Worm (Caenorhabditis elegans) whole organism, late embryonic: Measurements from ENCODE around the gene K11H12.7.

Experiments
- ama-1 ChIP-seq: fragments of 150-350 bp; optimal IDR thresholded peaks from 2 replicates; lab custom pipeline; 2014
- ceh-2 ChIP-seq: sonication (generic microtip); optimal IDR thresholded peaks from 2 replicates; lab custom pipeline; 2016; ENCODE audit warnings: missing genotype, missing genetic modification characterization, missing compliant biosample characterization
- ceh-45 ChIP-seq: fragments of 200-800 bp; sonication (Bioruptor generic); IDR thresholded peaks from 2 replicates; pipeline ENCODE4 v1.3.6; 2022; ENCODE audit warnings: missing genetic modification reagents, missing genetic modification characterization, missing compliant biosample characterization
- elt-2 ChIP-seq: sonication (generic microtip); optimal IDR thresholded peaks from 2 replicates; lab custom pipeline; 2016; ENCODE audit warnings: missing genetic modification reagents, missing genetic modification characterization, missing compliant biosample characterization
- eyg-1 ChIP-seq: sonication (generic microtip); optimal IDR thresholded peaks from 2 replicates; lab custom pipeline; 2016; ENCODE audit warnings: missing genotype, missing genetic modification characterization, missing compliant biosample characterization
- hlh-30 ChIP-seq: sonication (generic microtip); optimal IDR thresholded peaks from 2 replicates; lab custom pipeline; 2017; ENCODE audit warnings: antibody characterized with exemption, missing genetic modification characterization, missing compliant biosample characterization; ENCODE audit not compliant: insufficient read depth
- hlh-8 ChIP-seq: sonication (generic microtip); optimal IDR thresholded peaks from 2 replicates; lab custom pipeline; 2016; ENCODE audit warnings: missing genotype, missing genetic modification characterization, missing compliant biosample characterization
- pqm-1 ChIP-seq: sonication (generic microtip); optimal IDR thresholded peaks from 2 replicates; lab custom pipeline; 2016; ENCODE audit warnings: missing genetic modification characterization, missing compliant biosample characterization
- sox-2 ChIP-seq: fragments of 200-800 bp; sonication (Bioruptor generic); IDR thresholded peaks from 2 replicates; pipeline ENCODE4 v1.3.6; 2022; ENCODE audit warnings: missing genetic modification reagents, missing genetic modification characterization, missing compliant biosample characterization
- syd-9 ChIP-seq: sonication (generic microtip); optimal IDR thresholded peaks from 2 replicates; lab custom pipeline; 2016; ENCODE audit warnings: mild to moderate bottlenecking, missing genetic modification characterization, moderate library complexity, missing compliant biosample characterization
- tbx-2 ChIP-seq: sonication (generic microtip); optimal IDR thresholded peaks from 2 replicates; lab custom pipeline; 2016; ENCODE audit warnings: missing genetic modification characterization, missing compliant biosample characterization
- unc-42 ChIP-seq: sonication (generic microtip); optimal IDR thresholded peaks from 2 replicates; lab custom pipeline; 2016; ENCODE audit warnings: missing genotype, missing genetic modification characterization, missing compliant biosample characterization
- unc-55 ChIP-seq: sonication (generic microtip); optimal IDR thresholded peaks from 2 replicates; lab custom pipeline; 2017; ENCODE audit warnings: missing biosample characterization, missing genetic modification reagents, missing genetic modification characterization

DNA sequence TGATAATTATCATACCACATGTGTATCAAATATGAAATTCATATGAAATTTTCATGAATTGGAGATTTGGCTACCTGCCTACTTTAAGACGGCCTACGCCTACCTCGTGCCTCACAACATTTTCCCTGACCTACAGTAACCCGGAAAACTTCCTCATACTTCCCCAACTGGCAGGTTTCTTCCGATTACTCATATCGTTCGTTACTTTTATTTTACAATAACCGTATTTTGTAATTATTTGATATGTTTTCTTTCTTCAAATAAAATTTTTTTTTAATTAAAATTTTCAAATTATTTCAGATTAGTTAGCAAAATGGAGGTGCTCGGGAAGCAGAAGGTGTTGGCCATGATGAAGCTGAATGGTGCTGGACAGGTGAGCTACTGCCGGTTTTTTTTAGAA is 38.1 kb upstream of the K11H12.7 start, which contains the start of gene nhr-76:
- TF ChIP-seq hlh-8 = no peak
- TF ChIP-seq syd-9 (tag; lab: Kevin White, UChicago) = no peak
- TF ChIP-seq elt-2 = no peak
- no peak for TF ChIP-seq eyg-1 (tag; lab: Kevin White, UChicago)
- TF ChIP-seq ceh-2 (tag; lab: Kevin White, UChicago) = no peak
- TF ChIP-seq ama-1 (lab: Kevin White, UChicago) = no peak
- TF ChIP-seq pqm-1 = no peak
- no peak for TF ChIP-seq hlh-30 (tag; lab: Kevin White, UChicago)
- no peak for TF ChIP-seq ceh-45 (GFP tag; lab: Robert Waterston, UW)
- TF ChIP-seq unc-55 (GFP tag; lab: Kevin White, UChicago) = no peak
- no peak for TF ChIP-seq tbx-2 (tag; lab: Kevin White, UChicago)
- TF ChIP-seq unc-42 (tag; lab: Kevin White, UChicago) = no peak
- TF ChIP-seq sox-2 = no peak
